Fruit fly (Drosophila melanogaster): ENCODE measurements around the gene CG13720.

CG13720 gene

DNA sequence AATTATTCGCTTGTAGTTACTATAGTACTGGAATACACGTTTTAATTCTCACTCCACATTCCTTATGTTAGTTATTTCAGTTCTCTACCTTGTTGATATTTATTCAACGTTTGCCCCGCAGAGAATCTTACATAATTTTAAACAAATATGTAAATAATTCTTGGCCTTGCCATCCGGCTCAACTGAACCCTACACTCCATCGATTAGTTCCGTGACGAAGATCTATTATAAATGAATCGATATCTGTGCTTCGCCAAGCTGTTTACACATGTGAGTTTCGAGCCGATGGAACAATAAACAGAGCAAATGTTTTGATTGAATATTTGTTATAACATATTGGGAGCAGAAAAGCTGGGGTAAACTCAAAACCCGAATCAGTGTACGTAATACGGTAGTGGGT lies 21.5 kb upstream of the CG13720 start:
- TF ChIP-seq noc (tag; optimal IDR thresholded peaks at IDR 0.05) = no peak

DNA sequence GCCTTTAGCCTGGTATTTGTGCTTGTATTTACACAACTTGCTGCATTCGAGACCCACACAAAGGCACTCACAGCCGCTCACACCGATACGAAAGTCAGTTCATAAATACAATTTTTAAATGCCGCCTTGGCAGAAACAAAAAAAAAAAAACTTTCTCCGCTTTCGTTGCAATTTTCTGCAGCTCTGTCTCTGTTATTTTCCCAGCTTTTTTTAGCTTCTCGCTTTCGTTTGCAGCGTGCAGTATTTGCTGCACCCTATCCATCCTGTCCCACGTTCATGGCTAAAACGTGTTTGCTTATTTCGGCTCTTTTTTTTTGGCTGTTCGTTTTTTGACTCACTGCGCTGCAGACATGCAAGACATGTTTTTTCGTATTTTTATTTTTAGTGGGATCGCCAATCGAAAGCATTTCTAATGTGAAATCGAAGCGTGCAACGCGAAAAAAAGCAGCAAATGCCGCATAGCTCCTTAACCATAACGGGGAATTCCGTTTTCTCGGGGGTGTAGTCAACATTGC lies 19.2 kb upstream of the CG13720 start:
- no peak for TF ChIP-seq noc (tag; optimal IDR thresholded peaks at IDR 0.05)

DNA sequence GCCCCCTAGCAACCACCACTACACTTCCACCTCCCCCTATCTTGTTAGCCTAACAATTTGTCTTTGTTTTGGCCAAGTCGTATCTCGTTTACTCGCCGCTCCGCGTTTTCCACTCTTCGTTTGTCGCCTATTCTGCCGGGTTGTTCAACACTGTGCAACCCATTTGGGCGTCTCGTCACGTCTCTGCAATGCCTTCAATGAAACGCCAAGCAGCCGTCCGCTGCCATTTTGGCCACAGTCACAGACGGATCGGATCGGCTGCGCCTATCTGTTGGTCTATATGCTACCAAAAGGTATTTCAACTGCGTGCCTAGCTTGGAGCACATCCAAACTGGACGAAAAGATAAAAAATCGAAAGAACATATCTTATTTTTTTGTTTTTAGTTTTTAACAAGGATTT lies 16.1 kb upstream of the CG13720 start:
- TF ChIP-seq noc (tag; optimal IDR thresholded peaks at IDR 0.05) = no peak

DNA sequence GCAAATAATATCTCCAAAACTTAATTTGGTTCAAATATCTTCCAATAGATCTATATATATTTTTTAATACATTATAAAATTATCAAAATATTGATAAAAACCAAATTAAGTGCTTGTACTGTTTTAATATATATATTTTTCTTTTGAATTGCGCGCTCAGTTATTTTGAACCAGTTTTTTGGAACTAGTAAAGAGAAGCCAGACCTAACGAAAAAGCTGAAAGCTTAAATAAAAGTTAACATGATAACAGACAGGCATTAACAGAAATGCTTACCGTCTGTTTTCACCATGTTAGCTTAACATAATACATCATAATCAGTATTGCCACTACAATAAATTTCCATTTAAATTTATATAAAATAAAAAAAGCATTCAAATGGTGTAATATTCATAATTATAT lies 10.0 kb upstream of the CG13720 start:
- TF ChIP-seq noc (tag; optimal IDR thresholded peaks at IDR 0.05) = no peak

DNA sequence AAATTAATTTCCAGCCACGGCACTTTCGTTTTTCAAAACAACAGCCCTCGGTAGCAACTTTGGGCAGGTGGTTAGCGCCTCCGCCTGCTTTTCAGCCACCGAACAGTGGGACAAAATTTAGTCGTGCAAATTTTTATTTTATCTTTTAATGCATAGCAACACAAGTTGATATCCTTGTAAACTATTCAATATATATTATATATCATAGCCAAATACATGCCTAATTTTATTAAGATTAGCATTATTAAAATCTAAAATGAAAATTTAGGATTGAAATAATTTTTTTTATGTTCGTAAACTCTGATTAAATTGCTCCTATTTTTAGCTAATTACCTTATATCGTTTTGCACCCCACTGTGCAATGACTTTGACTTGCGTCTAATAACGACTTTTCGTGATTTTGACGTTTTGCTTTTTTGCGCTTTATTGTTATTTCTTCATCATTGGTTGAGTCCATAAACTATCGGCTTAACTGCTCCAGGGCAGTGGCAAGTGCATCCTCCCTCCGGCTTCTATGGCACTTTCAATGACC lies 8.7 kb upstream of the CG13720 start:
- TF ChIP-seq noc (tag; optimal IDR thresholded peaks at IDR 0.05) = no peak

DNA sequence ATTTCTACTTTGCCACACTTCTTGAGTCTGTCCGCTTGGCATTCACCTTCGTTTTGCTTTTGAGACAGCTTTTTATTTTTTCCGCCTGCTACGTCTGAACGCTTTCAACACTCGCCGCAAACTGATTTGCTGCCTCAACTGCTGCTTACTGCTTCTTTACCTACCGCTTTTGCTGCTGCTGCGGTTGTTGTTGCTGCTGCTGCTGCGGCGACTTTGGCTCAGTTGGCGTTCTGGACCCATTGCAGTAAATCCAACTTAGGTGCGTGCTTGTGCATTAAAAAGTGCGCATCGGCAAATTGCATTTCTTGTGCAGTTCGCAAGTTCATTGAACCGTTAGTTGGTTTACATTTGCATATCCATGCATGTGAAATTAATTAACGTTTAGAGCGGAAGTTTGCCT lies 8.0 kb upstream of the CG13720 start, which contains the start of gene NT1:
NT1 (minus strand) TSS at position 127 of the 400 bp plus-strand sequence.
- no peak for TF ChIP-seq noc (tag; optimal IDR thresholded peaks at IDR 0.05)

DNA sequence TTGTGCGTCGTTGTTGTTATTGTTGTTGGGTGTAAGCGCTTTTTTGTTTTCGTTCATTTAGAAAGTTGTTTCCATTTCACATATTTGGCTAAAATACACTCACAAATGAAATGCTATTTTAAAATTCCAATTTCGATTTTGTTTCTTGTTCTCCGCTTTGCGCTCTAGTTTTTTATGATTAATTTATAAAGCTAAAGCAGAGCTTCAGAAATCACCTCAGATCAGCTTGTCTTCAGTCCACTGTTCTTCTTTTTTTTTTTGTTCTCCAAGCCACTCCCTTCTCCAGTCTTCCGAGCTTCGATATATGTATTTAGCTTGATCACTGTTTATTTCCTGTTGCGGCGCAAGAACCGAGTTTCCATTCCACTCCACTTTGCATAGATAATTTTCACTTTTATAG lies 7.5 kb upstream of the CG13720 start:
- no peak for TF ChIP-seq noc (tag; optimal IDR thresholded peaks at IDR 0.05)

DNA sequence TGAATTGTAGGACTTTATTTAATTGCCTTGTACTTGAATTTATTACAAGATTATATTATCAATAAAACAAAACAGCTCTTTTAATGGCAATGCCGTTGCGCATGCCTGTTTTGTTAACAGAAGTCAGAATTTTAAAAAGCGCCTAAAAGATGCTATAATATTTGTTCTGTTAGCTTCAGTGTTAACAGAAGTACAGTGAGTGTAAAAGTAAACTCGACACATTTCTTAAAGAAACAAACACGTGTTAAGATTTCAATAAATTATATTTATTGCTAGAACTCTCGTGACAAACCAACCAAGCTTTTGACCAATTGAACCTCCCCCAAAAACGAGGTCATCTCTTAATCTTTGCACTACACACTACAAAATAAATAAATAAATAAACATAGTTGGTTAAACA lies 1.1 kb upstream of the CG13720 start:
- no peak for TF ChIP-seq noc (tag; optimal IDR thresholded peaks at IDR 0.05)

DNA sequence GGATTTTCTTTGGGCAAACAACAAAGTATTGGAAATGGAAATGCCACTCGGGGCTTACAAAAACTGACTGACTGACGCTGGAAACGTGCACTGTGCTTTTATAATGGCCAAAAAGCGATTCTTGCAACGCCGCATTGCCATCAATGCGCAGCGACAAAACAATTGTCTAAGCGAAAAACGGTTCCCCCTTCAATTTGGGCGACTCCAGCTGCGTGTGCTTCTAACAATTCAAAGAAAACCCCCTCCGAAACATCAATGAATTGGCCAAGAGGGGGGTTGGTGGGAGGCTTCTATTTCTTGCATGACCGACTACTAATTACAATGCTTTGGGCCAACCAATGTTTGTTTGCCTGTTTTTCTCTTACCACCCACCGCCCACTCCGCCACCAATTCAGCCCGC lies 2.6 kb downstream of the CG13720 start, which contains the start of gene CG13721:
CG13721 (minus strand) TSS at position 101 of the 400 bp plus-strand sequence.
- TF ChIP-seq noc (tag; optimal IDR thresholded peaks at IDR 0.05) = no peak

DNA sequence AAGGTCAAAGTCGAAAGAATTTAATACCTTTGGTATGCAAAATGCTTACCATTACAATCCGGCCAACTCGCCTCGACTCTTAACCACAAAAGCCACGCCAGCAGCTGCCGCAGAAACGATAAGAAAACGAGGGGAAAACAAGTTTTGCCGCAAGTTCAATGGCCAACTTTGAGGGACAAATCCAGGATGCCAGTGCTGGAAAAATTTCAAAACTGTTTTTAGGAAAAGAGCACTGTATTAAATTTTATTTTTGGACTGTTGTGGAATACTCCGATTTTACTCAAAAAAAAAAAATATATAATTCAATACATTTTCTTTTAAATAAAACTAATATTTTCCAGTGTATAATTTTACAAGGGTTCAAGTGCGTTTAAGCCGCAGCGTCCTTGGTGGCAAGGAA lies 5.7 kb downstream of the CG13720 start:
- no peak for TF ChIP-seq noc (tag; optimal IDR thresholded peaks at IDR 0.05)

DNA sequence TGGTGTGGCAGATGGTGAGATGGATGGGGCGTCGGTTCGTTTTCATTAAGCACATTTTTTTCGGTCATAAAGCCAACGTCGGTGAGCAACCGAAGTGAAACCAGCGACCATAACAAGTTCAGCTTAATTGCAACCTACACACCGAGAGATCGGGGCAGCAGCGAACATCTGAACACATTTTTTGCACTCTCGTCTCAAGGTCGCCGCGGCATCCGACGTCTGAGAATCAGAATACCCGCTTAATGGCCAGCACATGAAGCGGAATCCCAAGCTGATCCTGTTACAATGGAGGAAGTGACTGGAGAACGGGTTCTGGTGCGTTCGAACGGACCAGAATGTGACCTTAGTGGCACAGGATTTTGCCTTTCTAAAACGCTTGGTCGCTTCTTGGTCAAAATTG lies 6.7 kb downstream of the CG13720 start:
- no peak for TF ChIP-seq noc (tag; optimal IDR thresholded peaks at IDR 0.05)

DNA sequence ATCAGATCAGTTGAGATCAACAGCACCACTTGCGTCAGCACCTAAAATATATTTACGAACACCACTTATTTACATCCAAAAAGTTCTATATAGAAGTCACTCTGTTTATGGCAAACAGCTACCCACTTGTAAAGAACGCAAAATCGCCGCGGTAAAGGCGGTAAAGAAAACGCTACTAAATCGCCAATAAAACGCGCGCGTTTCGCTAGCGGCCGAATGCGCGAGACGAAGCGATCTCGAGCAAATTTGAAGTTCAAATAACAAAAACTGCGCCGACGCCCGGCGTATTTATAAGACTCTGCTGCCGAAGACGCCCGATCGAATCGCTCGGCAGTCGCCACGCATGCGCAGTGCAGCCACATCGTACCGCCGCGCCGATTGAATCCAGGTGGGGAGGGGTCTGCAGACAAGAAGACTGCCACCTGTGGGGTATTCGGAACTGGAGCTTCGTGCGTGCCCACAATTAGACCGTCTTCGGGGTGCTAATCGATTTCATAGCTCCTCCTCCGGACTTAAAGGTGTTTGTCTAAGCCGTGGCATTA lies 9.5 kb downstream of the CG13720 start, which contains the start of gene CG13722:
CG13722 (minus strand) TSS at position 262 of the 542 bp plus-strand sequence.
- no peak for TF ChIP-seq noc (tag; optimal IDR thresholded peaks at IDR 0.05)

DNA sequence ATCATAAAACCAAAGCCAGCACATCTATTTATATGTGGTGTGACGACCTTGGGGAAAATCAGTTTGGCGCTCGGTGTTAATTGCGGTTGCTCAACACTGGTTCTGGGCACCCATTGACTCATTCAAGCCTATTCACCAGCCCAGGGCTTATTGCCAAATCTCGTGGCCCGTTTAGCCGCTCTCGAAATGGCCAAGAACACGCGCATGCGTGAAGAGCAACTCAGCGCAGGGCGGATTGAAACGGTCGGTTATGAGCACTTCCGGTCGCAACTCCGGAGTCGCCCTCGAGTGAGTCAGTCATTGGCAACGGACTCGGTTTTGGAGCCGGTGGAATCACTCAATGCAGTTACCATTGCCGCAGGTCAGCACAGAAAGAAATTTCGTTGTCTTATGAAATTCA lies 10.8 kb downstream of the CG13720 start:
- no peak for TF ChIP-seq noc (tag; optimal IDR thresholded peaks at IDR 0.05)

DNA sequence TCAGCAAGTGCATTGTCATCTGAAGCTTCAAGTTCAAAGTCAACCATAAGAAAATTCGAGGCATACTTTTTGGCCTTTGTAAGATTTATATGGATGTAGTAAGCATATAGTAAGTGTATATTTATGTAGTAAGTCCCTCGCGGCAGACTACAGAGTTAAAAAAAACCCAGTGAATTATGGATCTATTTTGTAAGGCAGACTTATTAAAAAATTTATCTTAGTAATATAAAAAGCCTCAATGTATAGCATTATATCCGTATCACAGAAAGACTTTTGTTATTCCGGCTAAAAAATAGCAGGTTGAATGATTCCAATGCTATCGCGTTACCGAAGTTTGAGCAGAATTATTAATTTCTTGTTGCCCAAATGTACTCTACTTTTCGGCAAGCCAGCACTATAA lies 15.7 kb downstream of the CG13720 start:
- no peak for TF ChIP-seq noc (tag; optimal IDR thresholded peaks at IDR 0.05)

DNA sequence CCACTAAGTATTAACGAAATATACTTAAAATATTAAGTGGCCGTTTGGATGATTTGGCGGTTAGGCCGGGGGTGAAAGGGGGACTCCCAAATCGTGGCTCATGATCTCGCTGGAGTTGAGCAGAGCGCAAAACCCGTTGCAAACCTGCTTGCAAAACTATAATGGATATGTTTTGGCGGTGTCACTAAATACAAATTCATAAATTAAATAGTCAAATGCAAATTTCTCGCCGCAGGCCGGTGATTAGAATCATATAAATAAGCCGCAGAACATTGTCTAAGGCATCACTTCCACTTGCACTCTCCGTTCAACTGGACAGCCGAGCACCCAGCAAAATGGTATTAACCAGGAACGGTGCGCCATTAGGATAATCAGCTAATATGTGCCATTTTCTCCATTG lies 17.8 kb downstream of the CG13720 start, which contains the start of gene CG11350:
CG11350 (plus strand) TSS at position 301 of the 400 bp plus-strand sequence.
- TF ChIP-seq noc (tag; optimal IDR thresholded peaks at IDR 0.05) = no peak

DNA sequence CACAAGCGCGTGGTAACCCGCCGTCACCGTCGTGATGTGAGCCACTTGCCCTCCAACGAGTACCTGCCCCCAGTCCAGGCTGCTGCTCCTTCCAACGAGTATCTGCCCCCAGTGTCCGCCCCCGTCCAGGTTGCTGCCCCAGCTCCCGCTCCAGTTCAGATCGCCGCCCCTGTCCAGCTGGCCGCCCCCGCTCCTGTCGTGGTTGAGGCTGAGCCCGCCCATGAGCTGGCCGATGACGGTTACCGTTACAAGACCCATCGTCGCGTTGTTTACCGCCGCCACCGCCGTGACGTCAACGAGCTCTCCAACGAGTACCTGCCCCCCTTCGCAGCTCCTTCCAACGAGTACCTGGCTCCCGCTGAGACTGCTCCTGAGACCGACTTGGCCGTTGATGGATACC lies 19.5 kb downstream of the CG13720 start:
- TF ChIP-seq noc (tag; optimal IDR thresholded peaks at IDR 0.05) = no peak

DNA sequence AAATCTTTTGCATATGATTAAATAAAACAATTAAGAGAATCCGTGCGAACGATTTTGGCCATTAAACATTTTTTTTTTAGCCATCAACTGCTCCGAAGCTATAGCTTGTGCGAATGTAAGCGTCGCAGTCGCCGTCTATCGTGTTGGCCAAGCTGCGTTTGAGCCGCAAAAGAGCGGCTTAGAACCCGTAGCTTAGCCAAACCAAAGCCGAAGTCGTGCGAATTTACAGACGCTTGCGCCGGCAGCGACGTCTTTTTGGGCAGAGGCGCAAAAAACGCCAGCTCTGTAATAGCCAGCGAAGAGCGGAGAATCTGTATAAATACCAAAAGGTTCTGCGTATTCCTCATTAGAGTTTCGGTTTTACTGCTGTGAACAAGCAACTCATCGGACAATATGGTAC lies 20.4 kb downstream of the CG13720 start, which contains the start of gene CG7465:
CG7465 (plus strand) TSS at position 346 of the 400 bp plus-strand sequence.
- no peak for TF ChIP-seq noc (tag; optimal IDR thresholded peaks at IDR 0.05)

Measured in whole organism, larva.